Worm (Caenorhabditis elegans): ENCODE measurements around the gene Y58A7A.5.

The Y58A7A.5 gene

ce11 chrV:5046103-5046502 is 40.7 kb downstream of the Y58A7A.5 start, which contains the start of gene exc-14:
Gene exc-14 (minus strand): TSS chrV:5046203.
- no peak for TF ChIP-seq ztf-11 (tag; optimal IDR thresholded peaks at IDR 0.05)

- no peak for TF ChIP-seq mab-5 (tag; optimal IDR thresholded peaks at IDR 0.05)
- TF ChIP-seq flh-1 (GFP tag; optimal IDR thresholded peaks at IDR 0.05): no peak
- TF ChIP-seq pha-4 (tag; optimal IDR thresholded peaks at IDR 0.05): no peak
- TF ChIP-seq ztf-11 (tag; optimal IDR thresholded peaks at IDR 0.05): no peak
- no peak for TF ChIP-seq lin-13 (tag; optimal IDR thresholded peaks at IDR 0.05)
- no peak for TF ChIP-seq nhr-28 (tag; optimal IDR thresholded peaks at IDR 0.05)
These were observed 45.8 kb downstream of the Y58A7A.5 start, which contains the start of gene K11D12.8 for ce11 chrV:5040925-5041324. Gene K11D12.8 (minus strand): TSS chrV:5041001.

ce11 chrV:5039559-5039958 is 47.2 kb downstream of the Y58A7A.5 start, which contains the start of gene K11D12.11:
Gene K11D12.11 (minus strand): TSS chrV:5039600.
- no peak for TF ChIP-seq ces-1 (GFP tag; optimal IDR thresholded peaks at IDR 0.05)
- no peak for TF ChIP-seq ceh-83 (GFP tag; optimal IDR thresholded peaks at IDR 0.05)
- TF ChIP-seq lin-32 (GFP tag; optimal IDR thresholded peaks at IDR 0.05): no peak
- TF ChIP-seq ceh-39 (tag; optimal IDR thresholded peaks at IDR 0.05): no peak
- no peak for TF ChIP-seq elt-3 (tag; optimal IDR thresholded peaks at IDR 0.05)
- no peak for TF ChIP-seq nhr-237 (tag; optimal IDR thresholded peaks at IDR 0.05)
- TF ChIP-seq blmp-1 (tag; optimal IDR thresholded peaks at IDR 0.05): no peak
- no peak for TF ChIP-seq mep-1 (tag; optimal IDR thresholded peaks at IDR 0.05)
- TF ChIP-seq elt-1 (tag; optimal IDR thresholded peaks at IDR 0.05; ENCODE audit: borderline replicate concordance, insufficient read depth): no peak
- no peak for TF ChIP-seq hlh-1 (tag; optimal IDR thresholded peaks at IDR 0.05)
- no peak for TF ChIP-seq nhr-28 (tag; optimal IDR thresholded peaks at IDR 0.05)
- no peak for TF ChIP-seq mls-2 (tag; optimal IDR thresholded peaks at IDR 0.05)
- no peak for TF ChIP-seq unc-62 (GFP tag; optimal IDR thresholded peaks at IDR 0.05)
- no peak for TF ChIP-seq bed-3 (GFP tag; optimal IDR thresholded peaks at IDR 0.05)
- TF ChIP-seq drap-1 (GFP tag; optimal IDR thresholded peaks at IDR 0.05): no peak
- no peak for TF ChIP-seq sem-2 (GFP tag; optimal IDR thresholded peaks at IDR 0.05)
- no peak for TF ChIP-seq unc-120 (tag; optimal IDR thresholded peaks at IDR 0.05; ENCODE audit: poor library complexity, severe bottlenecking)
- TF ChIP-seq cnd-1 (tag; optimal IDR thresholded peaks at IDR 0.05): no peak
- no peak for TF ChIP-seq tbx-8 (GFP tag; optimal IDR thresholded peaks at IDR 0.05)

- TF ChIP-seq nhr-12 (tag; optimal IDR thresholded peaks at IDR 0.05) (no peak), nhr-2 (tag; optimal IDR thresholded peaks at IDR 0.05) (peak; percentile 4), elt-1 (tag; optimal IDR thresholded peaks at IDR 0.05; ENCODE audit: borderline replicate concordance, insufficient read depth) (peak; percentile 53), bed-3 (GFP tag; optimal IDR thresholded peaks at IDR 0.05) (no peak), lsy-2 (tag; optimal IDR thresholded peaks at IDR 0.05) (no peak), hlh-1 (tag; optimal IDR thresholded peaks at IDR 0.05) (no peak), flh-1 (GFP tag; optimal IDR thresholded peaks at IDR 0.05) (no peak), sptf-1 (tag; optimal IDR thresholded peaks at IDR 0.05) (no peak), mab-5 (tag; optimal IDR thresholded peaks at IDR 0.05) (no peak), nhr-237 (tag; optimal IDR thresholded peaks at IDR 0.05) (no peak)
These were observed 48.3 kb downstream of the Y58A7A.5 start for ce11 chrV:5038449-5038848.

ce11 chrV:5036364-5036763 is 50.4 kb downstream of the Y58A7A.5 start, which contains the start of gene K11D12.7:
Gene K11D12.7 (minus strand): TSS chrV:5036464.
- TF ChIP-seq lin-32 (GFP tag; optimal IDR thresholded peaks at IDR 0.05) (no peak), ztf-11 (tag; optimal IDR thresholded peaks at IDR 0.05) (no peak), elt-1 (tag; optimal IDR thresholded peaks at IDR 0.05; ENCODE audit: borderline replicate concordance, insufficient read depth) (no peak), nhr-237 (tag; optimal IDR thresholded peaks at IDR 0.05) (no peak), ceh-39 (tag; optimal IDR thresholded peaks at IDR 0.05) (no peak), nhr-2 (tag; optimal IDR thresholded peaks at IDR 0.05) (no peak), lsy-2 (tag; optimal IDR thresholded peaks at IDR 0.05) (no peak)

All from whole organism, mixed stage, embryonic.